Fruit fly (Drosophila melanogaster): ENCODE measurements around the gene Ir7f.
A peak's percentile ranks its signal among the peaks of the same experiment; 100 is the strongest.

Gene Ir7f

dm6 chrX:7901153-7902038 lies 17.6 kb upstream of the Ir7f start, which contains the start of the genes RpS6 and bys:
TSS of gene RpS6 (minus strand) at chrX:7901331.
TSS of gene bys (plus strand) at chrX:7901880.
- TF ChIP-seq tj (GFP tag; optimal IDR thresholded peaks at IDR 0.05), result peak; percentile 39
- TF ChIP-seq CG7101 (tag; optimal IDR thresholded peaks at IDR 0.05), result peak; percentile 69
- peak; percentile 13 for TF ChIP-seq CG12768 (GFP tag; optimal IDR thresholded peaks at IDR 0.05)
- peak; percentile 6 for TF ChIP-seq ovo (GFP tag; optimal IDR thresholded peaks at IDR 0.05)
- TF ChIP-seq CG33017 (tag; optimal IDR thresholded peaks at IDR 0.05), result peak; percentile 40
- TF ChIP-seq kay (GFP tag; ENCODE audit: borderline replicate concordance), result no peak
- TF ChIP-seq Hr96 (GFP tag; optimal IDR thresholded peaks at IDR 0.05), result peak; percentile 83
- TF ChIP-seq CG1620 (GFP tag; optimal IDR thresholded peaks at IDR 0.05), result peak; percentile 63
- peak; percentile 84 for TF ChIP-seq bab1 (GFP tag; optimal IDR thresholded peaks at IDR 0.05)
- no peak for TF ChIP-seq cic (GFP tag; optimal IDR thresholded peaks at IDR 0.05)
- TF ChIP-seq Crg-1 (GFP tag; optimal IDR thresholded peaks at IDR 0.05), result peak; percentile 20
- peak; percentile 84 for TF ChIP-seq CG11617 (GFP tag; optimal IDR thresholded peaks at IDR 0.05)
- no peak for TF ChIP-seq Clk (GFP tag; optimal IDR thresholded peaks at IDR 0.05)
- peak; percentile 99 for TF ChIP-seq Mnt (GFP tag; optimal IDR thresholded peaks at IDR 0.05)
- TF ChIP-seq CG7045 (GFP tag; optimal IDR thresholded peaks at IDR 0.05), result no peak
- no peak for TF ChIP-seq cnc (optimal IDR thresholded peaks at IDR 0.05)
- no peak for TF ChIP-seq CG5204 (GFP tag; optimal IDR thresholded peaks at IDR 0.05)
- peak; percentile 54 for TF ChIP-seq pad (GFP tag; optimal IDR thresholded peaks at IDR 0.05)
- peak; percentile 57 for TF ChIP-seq toe (GFP tag; optimal IDR thresholded peaks at IDR 0.05)
- TF ChIP-seq CG14711 (tag; optimal IDR thresholded peaks at IDR 0.05), result peak; percentile 62

dm6 chrX:7900659-7901058 lies 16.8 kb upstream of the Ir7f start:
- TF ChIP-seq toe (GFP tag; optimal IDR thresholded peaks at IDR 0.05) (no peak), CG5204 (GFP tag; optimal IDR thresholded peaks at IDR 0.05) (no peak), Hr96 (GFP tag; optimal IDR thresholded peaks at IDR 0.05) (no peak), CG1620 (GFP tag; optimal IDR thresholded peaks at IDR 0.05) (no peak), Mnt (GFP tag; optimal IDR thresholded peaks at IDR 0.05) (no peak), pad (GFP tag; optimal IDR thresholded peaks at IDR 0.05) (no peak)

dm6 chrX:7893411-7894122 lies 9.7 kb upstream of the Ir7f start, which contains the start of the genes CG45089, ND-MNLL and p115:
TSS of gene CG45089 (minus strand) at chrX:7893798.
TSS of gene ND-MNLL (minus strand) at chrX:7893798.
TSS of gene p115 (plus strand) at chrX:7894031.
- TF ChIP-seq kay (GFP tag; ENCODE audit: borderline replicate concordance) (no peak), ovo (GFP tag; optimal IDR thresholded peaks at IDR 0.05) (peak; percentile 42), bab1 (GFP tag; optimal IDR thresholded peaks at IDR 0.05) (peak; percentile 80), CG5204 (GFP tag; optimal IDR thresholded peaks at IDR 0.05) (peak; percentile 40), Crg-1 (GFP tag; optimal IDR thresholded peaks at IDR 0.05) (peak; percentile 44), cnc (optimal IDR thresholded peaks at IDR 0.05) (no peak), tj (GFP tag; optimal IDR thresholded peaks at IDR 0.05) (peak; percentile 61), CG33017 (tag; optimal IDR thresholded peaks at IDR 0.05) (no peak), Hr96 (GFP tag; optimal IDR thresholded peaks at IDR 0.05) (peak; percentile 32), pad (GFP tag; optimal IDR thresholded peaks at IDR 0.05) (peak; percentile 46), CG11617 (GFP tag; optimal IDR thresholded peaks at IDR 0.05) (peak; percentile 67), Clk (GFP tag; optimal IDR thresholded peaks at IDR 0.05) (no peak), CG7101 (tag; optimal IDR thresholded peaks at IDR 0.05) (peak; percentile 76), CG1620 (GFP tag; optimal IDR thresholded peaks at IDR 0.05) (peak; percentile 81), CG14711 (tag; optimal IDR thresholded peaks at IDR 0.05) (peak; percentile 96), toe (GFP tag; optimal IDR thresholded peaks at IDR 0.05) (peak; percentile 55), Mnt (GFP tag; optimal IDR thresholded peaks at IDR 0.05) (peak; percentile 75), cic (GFP tag; optimal IDR thresholded peaks at IDR 0.05) (no peak), CG7045 (GFP tag; optimal IDR thresholded peaks at IDR 0.05) (peak; percentile 11), CG12768 (GFP tag; optimal IDR thresholded peaks at IDR 0.05) (no peak)

- TF ChIP-seq CG7101 (tag; optimal IDR thresholded peaks at IDR 0.05) (peak; percentile 17), CG1620 (GFP tag; optimal IDR thresholded peaks at IDR 0.05) (peak; percentile 17), pad (GFP tag; optimal IDR thresholded peaks at IDR 0.05) (no peak), CG7045 (GFP tag; optimal IDR thresholded peaks at IDR 0.05) (no peak), bab1 (GFP tag; optimal IDR thresholded peaks at IDR 0.05) (peak; percentile 18)
Measured at dm6 chrX:7892539-7892899, 8.7 kb upstream of the Ir7f start.

dm6 chrX:7891596-7892538 lies 8.0 kb upstream of the Ir7f start, which contains the start of gene Nek2:
TSS of gene Nek2 (minus strand) at chrX:7891646.
- TF ChIP-seq bab1 (GFP tag; optimal IDR thresholded peaks at IDR 0.05) (peak; percentile 34), Hr96 (GFP tag; optimal IDR thresholded peaks at IDR 0.05) (no peak), kay (GFP tag; ENCODE audit: borderline replicate concordance) (no peak), toe (GFP tag; optimal IDR thresholded peaks at IDR 0.05) (no peak), Clk (GFP tag; optimal IDR thresholded peaks at IDR 0.05) (no peak), CG33017 (tag; optimal IDR thresholded peaks at IDR 0.05) (no peak), CG12768 (GFP tag; optimal IDR thresholded peaks at IDR 0.05) (no peak), tj (GFP tag; optimal IDR thresholded peaks at IDR 0.05) (no peak), CG11617 (GFP tag; optimal IDR thresholded peaks at IDR 0.05) (no peak), pad (GFP tag; optimal IDR thresholded peaks at IDR 0.05) (peak; percentile 93), ovo (GFP tag; optimal IDR thresholded peaks at IDR 0.05) (peak; percentile 42), cic (GFP tag; optimal IDR thresholded peaks at IDR 0.05) (no peak), CG7101 (tag; optimal IDR thresholded peaks at IDR 0.05) (no peak), CG7045 (GFP tag; optimal IDR thresholded peaks at IDR 0.05) (no peak)
